Worm (Caenorhabditis elegans) whole organism, early embryonic: ENCODE data around the gene C33D9.8.
A peak's percentile ranks its signal among the peaks of the same experiment; 100 is the strongest.

ENCODE experiments used
- B0310.2 ChIP-seq: sonication (generic microtip); optimal IDR thresholded peaks from 2 replicates; lab custom pipeline; 2016; ENCODE audit warnings: mild to moderate bottlenecking, missing genetic modification characterization, missing compliant biosample characterization
- F13C5.2 ChIP-seq: sonication (generic microtip); optimal IDR thresholded peaks from 2 replicates; lab custom pipeline; 2017; ENCODE audit warnings: mild to moderate bottlenecking, missing genetic modification characterization, inconsistent platforms, missing compliant biosample characterization
- aly-1 ChIP-seq: sonication (generic microtip); optimal IDR thresholded peaks from 2 replicates; lab custom pipeline; 2016; ENCODE audit warnings: missing genetic modification characterization, missing compliant biosample characterization
- ama-1 ChIP-seq: fragments of 150-350 bp; optimal IDR thresholded peaks from 2 replicates; lab custom pipeline; 2014
- ceh-13 ChIP-seq: fragments of 200-800 bp; sonication (Bioruptor generic); optimal IDR thresholded peaks from 2 replicates; lab custom pipeline; 2018; ENCODE audit warnings: mild to moderate bottlenecking, missing genetic modification characterization, missing compliant biosample characterization
- ceh-36 ChIP-seq: sonication (generic microtip); optimal IDR thresholded peaks from 2 replicates; lab custom pipeline; 2016; ENCODE audit warnings: missing genetic modification characterization, inconsistent platforms, missing compliant biosample characterization
- ets-7 ChIP-seq: sonication (generic microtip); optimal IDR thresholded peaks from 2 replicates; lab custom pipeline; 2016; ENCODE audit warnings: missing genotype, missing genetic modification characterization, missing compliant biosample characterization
- flt-1 ChIP-seq: fragments of 200-800 bp; sonication (Bioruptor generic); IDR thresholded peaks from 2 replicates; pipeline ENCODE4 v1.3.6; 2022; ENCODE audit warnings: missing genetic modification characterization, missing compliant biosample characterization
- hmbx-1 ChIP-seq: sonication (generic microtip); optimal IDR thresholded peaks from 2 replicates; lab custom pipeline; 2016; ENCODE audit warnings: mild to moderate bottlenecking, missing genetic modification characterization, missing compliant biosample characterization
- hmg-4 ChIP-seq: fragments of 200-800 bp; sonication (Bioruptor generic); optimal IDR thresholded peaks from 2 replicates; lab custom pipeline; 2018; ENCODE audit warnings: mild to moderate bottlenecking, missing genetic modification characterization, missing compliant biosample characterization
- hnd-1 ChIP-seq: sonication (generic microtip); optimal IDR thresholded peaks from 2 replicates; lab custom pipeline; 2016; ENCODE audit warnings: missing genetic modification characterization, missing compliant biosample characterization
- pes-1 ChIP-seq: fragments of 200-800 bp; sonication (Bioruptor generic); IDR thresholded peaks from 2 replicates; pipeline ENCODE4 v1.3.6; 2022; ENCODE audit warnings: missing genetic modification reagents, missing genetic modification characterization, missing compliant biosample characterization
- scrt-1 ChIP-seq: fragments of 200-800 bp; sonication (Bioruptor generic); IDR thresholded peaks from 2 replicates; pipeline ENCODE4 v1.3.6; 2022; ENCODE audit warnings: missing genetic modification characterization, missing compliant biosample characterization
- sea-1 ChIP-seq: fragments of 200-800 bp; sonication (Bioruptor generic); conservative IDR thresholded peaks from 2 replicates; pipeline ENCODE4 v1.3.6; 2022; ENCODE audit warnings: missing genetic modification characterization, missing compliant biosample characterization
- tbx-11 ChIP-seq: fragments of 200-800 bp; sonication (Bioruptor generic); IDR thresholded peaks from 2 replicates; pipeline ENCODE4 v1.3.6; 2022; ENCODE audit warnings: missing genetic modification characterization, missing compliant biosample characterization
- tbx-37 ChIP-seq: fragments of 200-800 bp; sonication (Bioruptor generic); conservative IDR thresholded peaks from 2 replicates; pipeline ENCODE4 v1.3.6; 2022; ENCODE audit warnings: missing genetic modification reagents, missing genetic modification characterization, missing compliant biosample characterization
- tra-4 ChIP-seq: sonication (generic microtip); optimal IDR thresholded peaks from 2 replicates; lab custom pipeline; 2017; ENCODE audit warnings: missing genetic modification characterization, missing compliant biosample characterization

C33D9.8 gene

ce11 chrIV:8754727-8755126 is 31.8 kb downstream of the C33D9.8 start, which contains the start of gene elli-1:
TSS of gene elli-1 (minus strand) at chrIV:8754827.
- no peak for TF ChIP-seq tbx-11
- no peak for TF ChIP-seq hmg-4
- TF ChIP-seq hmbx-1 (tag; lab: Kevin White, UChicago), result no peak
- TF ChIP-seq flt-1 (GFP tag; lab: Robert Waterston, UW), result no peak
- TF ChIP-seq F13C5.2, result no peak
- no peak for TF ChIP-seq tbx-37

- TF ChIP-seq ets-7, result no peak
- TF ChIP-seq hmbx-1 (tag; lab: Kevin White, UChicago), result no peak
- no peak for TF ChIP-seq B0310.2 (tag; lab: Kevin White, UChicago)
- TF ChIP-seq pes-1, result no peak
- TF ChIP-seq F13C5.2, result no peak
- no peak for TF ChIP-seq ceh-13 (GFP tag; lab: Kevin White, UChicago)
- TF ChIP-seq aly-1 (tag; lab: Kevin White, UChicago), result no peak
- no peak for TF ChIP-seq hmg-4
- no peak for TF ChIP-seq ama-1 (lab: Kevin White, UChicago)
- no peak for TF ChIP-seq flt-1 (GFP tag; lab: Robert Waterston, UW)
- TF ChIP-seq ceh-36, result no peak
- no peak for TF ChIP-seq sea-1 (GFP tag; lab: Robert Waterston, UW)
- no peak for TF ChIP-seq tbx-37
- TF ChIP-seq scrt-1, result no peak
- TF ChIP-seq hnd-1 (tag; lab: Kevin White, UChicago), result no peak
- TF ChIP-seq tra-4 (tag; lab: Kevin White, UChicago), result no peak
- no peak for TF ChIP-seq tbx-11
These were observed 32.4 kb downstream of the C33D9.8 start for ce11 chrIV:8754146-8754545.

- TF ChIP-seq tbx-37 (no peak), ets-7 (no peak), F13C5.2 (no peak), pes-1 (no peak), B0310.2 (tag; lab: Kevin White, UChicago) (no peak), flt-1 (GFP tag; lab: Robert Waterston, UW) (no peak), aly-1 (tag; lab: Kevin White, UChicago) (no peak), tbx-11 (no peak), ceh-13 (GFP tag; lab: Kevin White, UChicago) (no peak), hmg-4 (no peak), ama-1 (lab: Kevin White, UChicago) (no peak), ceh-36 (no peak), hmbx-1 (tag; lab: Kevin White, UChicago) (no peak)
These were observed 34.1 kb downstream of the C33D9.8 start for ce11 chrIV:8752492-8752891.

ce11 chrIV:8748967-8749366 is 37.6 kb downstream of the C33D9.8 start:
- TF ChIP-seq F13C5.2, result no peak

ce11 chrIV:8745591-8746302 is 40.8 kb downstream of the C33D9.8 start, which contains the start of the genes F20C5.7 and parg-1:
TSS of gene F20C5.7 (minus strand) at chrIV:8745691.
TSS of gene parg-1 (plus strand) at chrIV:8746252.
- TF ChIP-seq scrt-1, result no peak
- no peak for TF ChIP-seq ceh-13 (GFP tag; lab: Kevin White, UChicago)
- TF ChIP-seq sea-1 (GFP tag; lab: Robert Waterston, UW), result no peak
- no peak for TF ChIP-seq pes-1
- TF ChIP-seq tbx-37, result no peak
- TF ChIP-seq hmg-4, result no peak
- TF ChIP-seq aly-1 (tag; lab: Kevin White, UChicago), result no peak
- no peak for TF ChIP-seq hnd-1 (tag; lab: Kevin White, UChicago)
- no peak for TF ChIP-seq ceh-36
- no peak for TF ChIP-seq ets-7
- TF ChIP-seq flt-1 (GFP tag; lab: Robert Waterston, UW), result no peak
- TF ChIP-seq tbx-11, result no peak

ce11 chrIV:8743654-8744332 is 42.8 kb downstream of the C33D9.8 start, which contains the start of gene F21D5.7:
TSS of gene F21D5.7 (minus strand) at chrIV:8743704.
- TF ChIP-seq scrt-1 (no peak), F13C5.2 (peak; percentile 43)

ce11 chrIV:8740952-8741438 is 45.6 kb downstream of the C33D9.8 start, which contains the start of gene F21D5.6:
TSS of gene F21D5.6 (minus strand) at chrIV:8741388.
- TF ChIP-seq pes-1 (no peak), ets-7 (no peak), ama-1 (lab: Kevin White, UChicago) (no peak), hmg-4 (no peak), ceh-13 (GFP tag; lab: Kevin White, UChicago) (no peak), F13C5.2 (no peak), tbx-11 (no peak), ceh-36 (no peak), flt-1 (GFP tag; lab: Robert Waterston, UW) (no peak), aly-1 (tag; lab: Kevin White, UChicago) (no peak), tra-4 (tag; lab: Kevin White, UChicago) (no peak)

ce11 chrIV:8739926-8740325 is 46.6 kb downstream of the C33D9.8 start, which contains the start of gene mrps-33:
TSS of gene mrps-33 (minus strand) at chrIV:8740026.
- TF ChIP-seq pes-1, result no peak

- TF ChIP-seq ceh-13 (GFP tag; lab: Kevin White, UChicago) (no peak), B0310.2 (tag; lab: Kevin White, UChicago) (no peak), ets-7 (no peak), hnd-1 (tag; lab: Kevin White, UChicago) (no peak), F13C5.2 (no peak), hmg-4 (no peak), tra-4 (tag; lab: Kevin White, UChicago) (no peak), flt-1 (GFP tag; lab: Robert Waterston, UW) (no peak), tbx-11 (no peak), ceh-36 (no peak), tbx-37 (no peak), hmbx-1 (tag; lab: Kevin White, UChicago) (no peak), sea-1 (GFP tag; lab: Robert Waterston, UW) (no peak)
These were observed 47.3 kb downstream of the C33D9.8 start, which contains the start of gene F21D5.5 for ce11 chrIV:8739294-8739693. TSS of gene F21D5.5 (minus strand) at chrIV:8739394.
